Worm (Caenorhabditis elegans): ENCODE data around the gene C32D5.10.

DNA sequence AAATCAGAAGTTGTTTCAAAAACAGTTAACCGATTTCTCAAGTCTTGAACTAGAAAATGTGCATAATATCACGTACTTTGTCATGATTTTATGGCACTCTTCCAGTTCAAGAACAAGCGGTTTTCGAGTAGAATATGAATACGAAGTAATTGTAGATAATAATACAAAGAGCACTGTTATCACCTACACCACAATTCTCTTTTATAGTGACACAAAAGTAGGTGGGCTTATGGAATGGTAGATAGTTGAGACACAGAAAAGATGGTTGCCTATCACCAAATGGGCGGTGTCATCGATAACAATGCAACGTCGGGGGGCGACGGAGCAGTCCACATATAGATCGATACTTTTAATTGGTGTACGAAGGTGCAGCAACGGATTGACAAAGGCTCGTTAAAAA, 23.1 kb downstream of the C32D5.10 start:
- TF ChIP-seq nhr-10 (tag; optimal IDR thresholded peaks at IDR 0.05), result no peak
- TF ChIP-seq ceh-82 (tag; optimal IDR thresholded peaks at IDR 0.05), result no peak
- TF ChIP-seq egl-27 (tag; optimal IDR thresholded peaks at IDR 0.05), result no peak
- TF ChIP-seq lsy-2 (tag; optimal IDR thresholded peaks at IDR 0.05), result no peak
- no peak for TF ChIP-seq mab-5 (tag; optimal IDR thresholded peaks at IDR 0.05)
- TF ChIP-seq ztf-11 (tag; optimal IDR thresholded peaks at IDR 0.05), result no peak
- TF ChIP-seq mbf-1 (tag; optimal IDR thresholded peaks at IDR 0.05), result no peak
- TF ChIP-seq nhr-6 (tag; optimal IDR thresholded peaks at IDR 0.05), result no peak
- TF ChIP-seq ztf-1 (GFP tag; conservative IDR thresholded peaks at IDR 0.05), result no peak
- no peak for TF ChIP-seq ZK546.5 (tag; optimal IDR thresholded peaks at IDR 0.05)
- no peak for TF ChIP-seq nhr-77 (tag; optimal IDR thresholded peaks at IDR 0.05)
- no peak for TF ChIP-seq nhr-21 (tag; optimal IDR thresholded peaks at IDR 0.05)
- TF ChIP-seq snpc-4 (tag; optimal IDR thresholded peaks at IDR 0.05), result no peak
